Worm (Caenorhabditis elegans): ENCODE results near the gene gpn-1.

ce11 chrX:15718325-15718724 lies 36.8 kb downstream of the gpn-1 start, which contains the start of gene ZK662.6:
- TF ChIP-seq nhr-42 (GFP tag; IDR thresholded peaks at IDR 0.05), result no peak
- no peak for TF ChIP-seq ceh-62 (tag; optimal IDR thresholded peaks at IDR 0.05)
- no peak for TF ChIP-seq R02D3.7 (tag; optimal IDR thresholded peaks at IDR 0.05)
- TF ChIP-seq hlh-11 (tag; optimal IDR thresholded peaks at IDR 0.05), result no peak
- TF ChIP-seq aha-1 (tag), result no peak
- TF ChIP-seq nhr-76 (tag; optimal IDR thresholded peaks at IDR 0.05), result no peak
- no peak for TF ChIP-seq mep-1 (tag; optimal IDR thresholded peaks at IDR 0.05)
- TF ChIP-seq zag-1 (tag; optimal IDR thresholded peaks at IDR 0.05), result no peak
- no peak for TF ChIP-seq lin-13 (GFP tag; optimal IDR thresholded peaks at IDR 0.05)
- TF ChIP-seq ama-1 (optimal IDR thresholded peaks at IDR 0.05), result no peak
- no peak for TF ChIP-seq ces-1 (GFP tag; optimal IDR thresholded peaks at IDR 0.05)
- TF ChIP-seq fkh-10 (GFP tag; optimal IDR thresholded peaks at IDR 0.05), result no peak
- TF ChIP-seq mxl-3 (GFP tag; optimal IDR thresholded peaks at IDR 0.05), result no peak
- no peak for TF ChIP-seq Y5F2A.4 (GFP tag; optimal IDR thresholded peaks at IDR 0.05)

All from whole organism, L4 larva.